Fruit fly (Drosophila melanogaster) whole organism: ENCODE data around the gene Bcs1.

Source experiments
- Dll ChIP-seq: fragments of >200 bp; optimal IDR thresholded peaks from 2 replicates; lab custom pipeline; 2017
- pan ChIP-seq: fragments of >200 bp; optimal IDR thresholded peaks from 2 replicates; lab custom pipeline; 2017
- psq ChIP-seq: fragments of >200 bp; optimal IDR thresholded peaks from 2 replicates; lab custom pipeline; 2017

DNA sequence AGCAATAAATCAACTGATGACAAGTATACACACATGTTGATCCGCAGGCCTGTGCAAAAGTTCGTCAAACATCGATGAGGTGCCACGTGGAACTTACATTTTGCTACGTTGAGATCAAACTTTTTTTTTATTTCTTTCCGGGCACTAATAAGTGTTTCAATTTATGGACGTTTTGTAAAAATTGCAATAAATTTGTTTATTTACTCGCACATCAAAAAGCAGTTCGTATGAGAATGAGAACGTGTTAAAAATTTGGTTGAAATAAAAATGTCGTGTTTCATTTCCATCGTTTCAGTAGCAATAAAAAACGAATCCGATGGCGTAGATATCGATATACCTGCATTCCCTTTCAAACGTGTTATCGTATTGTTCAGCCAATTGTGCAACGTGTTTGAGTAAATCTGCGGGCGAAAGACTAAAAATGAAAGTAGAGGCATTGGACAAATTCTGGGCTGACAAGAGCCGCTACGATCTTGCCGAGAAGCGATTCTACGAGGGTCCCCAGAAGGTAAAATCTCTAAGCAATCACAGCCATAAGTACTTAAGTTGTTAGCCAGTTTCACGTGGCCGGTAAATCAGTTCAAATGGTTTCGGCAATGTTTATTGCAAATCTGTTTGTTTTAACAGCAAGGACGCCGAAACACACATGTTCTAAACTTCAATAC is 9.8 kb downstream of the Bcs1 start, which contains the start of gene eEF1delta:
- TF ChIP-seq Dll (lab: Kevin White, UChicago) (no peak), psq (lab: Kevin White, UChicago) (no peak), pan (lab: Kevin White, UChicago) (no peak)
